Worm (Caenorhabditis elegans): ENCODE data around the gene F59A6.3.

The F59A6.3 gene

ce11 chrII:5057315-5057714, 49.2 kb downstream of the F59A6.3 start (continued):
- no peak for TF ChIP-seq hpl-2 (GFP tag; optimal IDR thresholded peaks at IDR 0.05)
- TF ChIP-seq dsc-1 (tag; optimal IDR thresholded peaks at IDR 0.05) = peak; percentile 52
- peak; percentile 38 for TF ChIP-seq unc-130 (tag; optimal IDR thresholded peaks at IDR 0.05)
- no peak for TF ChIP-seq jun-1 (tag; optimal IDR thresholded peaks at IDR 0.05)
- TF ChIP-seq fkh-4 (tag; optimal IDR thresholded peaks at IDR 0.05; ENCODE audit: borderline replicate concordance) = no peak
- TF ChIP-seq dpl-1 (GFP tag; optimal IDR thresholded peaks at IDR 0.05) = peak; percentile 31 to 47 (median 44)
- no peak for TF ChIP-seq efl-3 (GFP tag; optimal IDR thresholded peaks at IDR 0.05)
- 0 out of 2 replicates have a peak, but pooled peaks have one; percentile 43 for TF ChIP-seq mab-9 (GFP tag; IDR thresholded peaks at IDR 0.05)
- TF ChIP-seq nhr-47 (tag; optimal IDR thresholded peaks at IDR 0.05) = peak; percentile 70
- no peak for TF ChIP-seq egl-27 (tag; optimal IDR thresholded peaks at IDR 0.05)
- TF ChIP-seq nhr-28 (tag; optimal IDR thresholded peaks at IDR 0.05) = no peak
- TF ChIP-seq ama-1 (optimal IDR thresholded peaks at IDR 0.05) = no peak
- no peak for TF ChIP-seq lin-39 (tag; optimal IDR thresholded peaks at IDR 0.05)
- TF ChIP-seq skn-1 (tag; optimal IDR thresholded peaks at IDR 0.05) = peak; percentile 43
- no peak for TF ChIP-seq tlp-1 (tag; optimal IDR thresholded peaks at IDR 0.05)
- no peak for TF ChIP-seq lin-15B (tag; optimal IDR thresholded peaks at IDR 0.05)
- peak; percentile 26 for TF ChIP-seq F16B12.6 (tag; optimal IDR thresholded peaks at IDR 0.05)
- peak; percentile 53 for TF ChIP-seq lin-14 (GFP tag; optimal IDR thresholded peaks at IDR 0.05)
- no peak for TF ChIP-seq sptf-1 (tag; optimal IDR thresholded peaks at IDR 0.05)
- TF ChIP-seq unc-86 (tag; optimal IDR thresholded peaks at IDR 0.05) = no peak
- TF ChIP-seq sox-4 (tag; optimal IDR thresholded peaks at IDR 0.05) = no peak
- TF ChIP-seq C34B4.2 (tag; optimal IDR thresholded peaks at IDR 0.05) = no peak
- TF ChIP-seq elt-3 (tag; optimal IDR thresholded peaks at IDR 0.05) = peak in 1 of 6 experiments; percentile 59
- TF ChIP-seq grh-1 (GFP tag; IDR thresholded peaks at IDR 0.05) = 0 out of 2 replicates have a peak, but pooled peaks have one; percentile 21
- TF ChIP-seq ceh-8 (GFP tag; optimal IDR thresholded peaks at IDR 0.05) = no peak
- peak; percentile 89 for TF ChIP-seq elt-2 (tag; optimal IDR thresholded peaks at IDR 0.05)
- peak; percentile 32 for TF ChIP-seq zip-4 (GFP tag; optimal IDR thresholded peaks at IDR 0.05)
- TF ChIP-seq pax-3 (tag; optimal IDR thresholded peaks at IDR 0.05) = peak; percentile 29
- TF ChIP-seq snu-23 (GFP tag; optimal IDR thresholded peaks at IDR 0.05) = peak; percentile 79
- no peak for TF ChIP-seq fkh-10 (GFP tag; optimal IDR thresholded peaks at IDR 0.05)
- TF ChIP-seq nhr-90 (tag; optimal IDR thresholded peaks at IDR 0.05; ENCODE audit: poor library complexity) = peak; percentile 74
- TF ChIP-seq lin-13 (GFP tag; optimal IDR thresholded peaks at IDR 0.05) = peak; percentile 62
- TF ChIP-seq vab-15 (tag; optimal IDR thresholded peaks at IDR 0.05) = no peak
- TF ChIP-seq unc-62 (GFP tag; optimal IDR thresholded peaks at IDR 0.05) = no peak
- no peak; the same call in 1 of the 2 replicates for TF ChIP-seq isw-1 (GFP tag; IDR thresholded peaks at IDR 0.05)
- TF ChIP-seq C04F5.9 (tag; optimal IDR thresholded peaks at IDR 0.05) = no peak
- TF ChIP-seq pag-3 (tag; optimal IDR thresholded peaks at IDR 0.05; ENCODE audit: borderline replicate concordance, insufficient read depth) = no peak
- TF ChIP-seq hlh-17 (GFP tag; optimal IDR thresholded peaks at IDR 0.05; ENCODE audit: borderline replicate concordance) = no peak
- no peak for TF ChIP-seq unc-30 (tag; optimal IDR thresholded peaks at IDR 0.05)
- TF ChIP-seq fkh-8 (tag; optimal IDR thresholded peaks at IDR 0.05) = no peak

- TF ChIP-seq zip-4 (GFP tag; optimal IDR thresholded peaks at IDR 0.05) (no peak), xbp-1 (tag; optimal IDR thresholded peaks at IDR 0.05) (no peak), dpl-1 (GFP tag; optimal IDR thresholded peaks at IDR 0.05) (no peak), ztf-4 (tag; optimal IDR thresholded peaks at IDR 0.05) (no peak), nhr-90 (tag; optimal IDR thresholded peaks at IDR 0.05; ENCODE audit: poor library complexity) (no peak), Y116A8C.19 (tag; optimal IDR thresholded peaks at IDR 0.05; ENCODE audit: borderline replicate concordance) (no peak)
Observed at ce11 chrII:5058036-5058435, 49.9 kb downstream of the F59A6.3 start, which contains the start of gene C27A2.12. C27A2.12 (minus strand) TSS chrII:5058136.

Measured in whole organism, L1 larva.